Worm (Caenorhabditis elegans) whole organism, L4 larva: Measurements from ENCODE around the gene rgs-4.
A peak's percentile ranks its signal among the peaks of the same experiment; 100 is the strongest.

Source experiments
- F10B5.3 ChIP-seq: sonication (generic microtip); optimal IDR thresholded peaks from 2 replicates; lab custom pipeline; 2016; ENCODE audit warnings: mild to moderate bottlenecking, missing genetic modification characterization, missing compliant biosample characterization
- F26F4.8 ChIP-seq: fragments of 200-800 bp; sonication (Bioruptor generic); conservative IDR thresholded peaks from 2 replicates; pipeline ENCODE4 v1.3.6; 2022; ENCODE audit warnings: missing genetic modification characterization, missing compliant biosample characterization
- Y48G9A.11 ChIP-seq: fragments of 200-800 bp; sonication (Bioruptor generic); IDR thresholded peaks from 2 replicates; pipeline ENCODE4 v1.3.6; 2022; ENCODE audit warnings: missing genetic modification reagents, missing genetic modification characterization, missing compliant biosample characterization
- Y75B8A.6 ChIP-seq: fragments of 200-800 bp; sonication (Bioruptor generic); IDR thresholded peaks from 2 replicates; pipeline ENCODE4 v1.3.6; 2022; ENCODE audit warnings: missing genetic modification reagents, missing genetic modification characterization, missing compliant biosample characterization
- aha-1 ChIP-seq: fragments of 150-350 bp; peaks from one replicate; lab custom pipeline; 2014; ENCODE audit warnings: missing biosample characterization, missing genetic modification characterization
- aly-2 ChIP-seq: sonication (generic microtip); optimal IDR thresholded peaks from 2 replicates; lab custom pipeline; 2018; ENCODE audit warnings: missing biosample characterization, missing genetic modification characterization
- ceh-20 ChIP-seq: fragments of 200-800 bp; sonication (Bioruptor generic); IDR thresholded peaks from 2 replicates; pipeline ENCODE4 v1.3.6; 2022; ENCODE audit warnings: missing genetic modification reagents, missing genetic modification characterization, missing compliant biosample characterization
- ceh-28 ChIP-seq: fragments of 150-350 bp; optimal IDR thresholded peaks from 2 replicates; lab custom pipeline; 2014; ENCODE audit warnings: missing biosample characterization, missing genetic modification reagents, missing genetic modification characterization
- dmd-8 ChIP-seq: fragments of 200-800 bp; sonication (Bioruptor generic); IDR thresholded peaks from 2 replicates; pipeline ENCODE4 v1.3.6; 2022; ENCODE audit warnings: missing genetic modification characterization, missing compliant biosample characterization
- dve-1 ChIP-seq: sonication (generic microtip); optimal IDR thresholded peaks from 2 replicates; lab custom pipeline; 2017; ENCODE audit warnings: antibody characterized with exemption, mild to moderate bottlenecking, missing genetic modification characterization, missing compliant biosample characterization; ENCODE audit not compliant: insufficient read depth
- egl-27 ChIP-seq: sonication (generic microtip); optimal IDR thresholded peaks from 3 replicates; lab custom pipeline; 2017; ENCODE audit warnings: missing biosample characterization, missing genetic modification reagents, missing genetic modification characterization
- fkh-10 ChIP-seq: fragments of 150-350 bp; optimal IDR thresholded peaks from 2 replicates; lab custom pipeline; 2014; ENCODE audit warnings: missing biosample characterization, missing genetic modification reagents, missing genetic modification characterization
- hlh-30 ChIP-seq: sonication (generic microtip); optimal IDR thresholded peaks from 2 replicates; lab custom pipeline; 2017; ENCODE audit warnings: antibody characterized with exemption, mild to moderate bottlenecking, missing genetic modification characterization, missing compliant biosample characterization; ENCODE audit not compliant: insufficient read depth
- hmg-1.1 ChIP-seq: fragments of 200-800 bp; sonication (Bioruptor generic); IDR thresholded peaks from 2 replicates; pipeline ENCODE4 v1.3.6; 2022; ENCODE audit warnings: missing genetic modification reagents, missing genetic modification characterization, missing compliant biosample characterization
- jun-1 ChIP-seq: fragments of 150-350 bp; optimal IDR thresholded peaks from 2 replicates; lab custom pipeline; 2014; ENCODE audit warnings: missing biosample characterization, missing genetic modification reagents, missing genetic modification characterization
- lin-29 ChIP-seq: fragments of 200-800 bp; sonication (Bioruptor generic); IDR thresholded peaks from 2 replicates; pipeline ENCODE4 v1.3.6; 2022; ENCODE audit warnings: missing genetic modification reagents, missing genetic modification characterization, missing compliant biosample characterization
- lsy-2 ChIP-seq, 2 experiments: fragments of 150-350 bp in 1 of 2; sonication (generic microtip) in 1 of 2; optimal IDR thresholded peaks; 2 replicates each; lab custom pipeline; 2014 to 2017; ENCODE audit warnings: missing biosample characterization in 2 of 2, missing genetic modification characterization in 2 of 2
- madf-9 ChIP-seq: fragments of 200-800 bp; sonication (Bioruptor generic); conservative IDR thresholded peaks from 2 replicates; pipeline ENCODE4 v1.3.6; 2022; ENCODE audit warnings: missing genetic modification reagents, missing genetic modification characterization, missing compliant biosample characterization
- mdl-1 ChIP-seq, 2 experiments: fragments of 150-350 bp in 1 of 2; sonication (generic microtip) in 1 of 2; optimal IDR thresholded peaks; 2 replicates each; lab custom pipeline; 2014 to 2017; ENCODE audit warnings: missing biosample characterization in 2 of 2, missing genetic modification characterization in 2 of 2
- mdt-29 ChIP-seq: fragments of 200-800 bp; sonication (Bioruptor generic); IDR thresholded peaks from 2 replicates; pipeline ENCODE4 v1.3.6; 2022; ENCODE audit warnings: missing genetic modification reagents, missing genetic modification characterization, missing compliant biosample characterization
- mep-1 ChIP-seq: fragments of 150-350 bp; sonication (generic microtip); optimal IDR thresholded peaks from 3 replicates; lab custom pipeline; 2014; ENCODE audit warnings: missing biosample characterization, missing genetic modification characterization
- mxl-3 ChIP-seq: fragments of 200-800 bp; sonication (Bioruptor generic); optimal IDR thresholded peaks from 2 replicates; lab custom pipeline; 2018; ENCODE audit warnings: mild to moderate bottlenecking, missing genetic modification characterization, missing compliant biosample characterization
- nhr-102 ChIP-seq: sonication (generic microtip); optimal IDR thresholded peaks from 2 replicates; lab custom pipeline; 2016; ENCODE audit warnings: mild to moderate bottlenecking, missing genetic modification characterization, moderate library complexity, missing compliant biosample characterization
- nhr-28 ChIP-seq: fragments of 150-350 bp; optimal IDR thresholded peaks from 2 replicates; lab custom pipeline; 2014; ENCODE audit warnings: missing biosample characterization, missing genetic modification characterization
- nhr-41 ChIP-seq: fragments of 200-800 bp; sonication (Bioruptor generic); IDR thresholded peaks from 2 replicates; pipeline ENCODE4 v1.3.6; 2022; ENCODE audit warnings: missing genetic modification reagents, missing genetic modification characterization, missing compliant biosample characterization
- nhr-42 ChIP-seq: fragments of 200-800 bp; sonication (Bioruptor generic); IDR thresholded peaks from 2 replicates; pipeline ENCODE4 v1.3.6; 2022; ENCODE audit warnings: missing genetic modification characterization, missing compliant biosample characterization
- nhr-76 ChIP-seq: fragments of 150-350 bp; optimal IDR thresholded peaks from 2 replicates; lab custom pipeline; 2014; ENCODE audit warnings: missing biosample characterization, missing genetic modification characterization
- php-3 ChIP-seq: fragments of 200-800 bp; sonication (Bioruptor generic); IDR thresholded peaks from 2 replicates; pipeline ENCODE4 v1.3.6; 2022; ENCODE audit warnings: missing genetic modification reagents, missing genetic modification characterization, missing compliant biosample characterization
- rbr-2 ChIP-seq: sonication (generic microtip); optimal IDR thresholded peaks from 2 replicates; lab custom pipeline; 2016; ENCODE audit warnings: missing genotype, missing genetic modification characterization, missing compliant biosample characterization
- saeg-2 ChIP-seq: fragments of 200-800 bp; sonication (Bioruptor generic); IDR thresholded peaks from 2 replicates; pipeline ENCODE4 v1.3.6; 2022; ENCODE audit warnings: missing genetic modification reagents, missing genetic modification characterization, missing compliant biosample characterization
- snpc-1.2 ChIP-seq: fragments of 200-800 bp; sonication (Bioruptor generic); IDR thresholded peaks from 2 replicates; pipeline ENCODE4 v1.3.6; 2022; ENCODE audit warnings: missing genetic modification reagents, missing genetic modification characterization, missing compliant biosample characterization
- spr-3 ChIP-seq: fragments of 200-800 bp; sonication (Bioruptor generic); optimal IDR thresholded peaks from 2 replicates; lab custom pipeline; 2018; ENCODE audit warnings: mild to moderate bottlenecking, missing genetic modification characterization, missing compliant biosample characterization
- tag-97 ChIP-seq: fragments of 200-800 bp; sonication (Bioruptor generic); IDR thresholded peaks from 2 replicates; pipeline ENCODE4 v1.3.6; 2022; ENCODE audit warnings: missing genetic modification characterization, missing compliant biosample characterization
- tra-1 ChIP-seq: fragments of 200-800 bp; sonication (Bioruptor generic); IDR thresholded peaks from 2 replicates; pipeline ENCODE4 v1.3.6; 2022; ENCODE audit warnings: missing genetic modification reagents, missing genetic modification characterization, missing compliant biosample characterization
- unc-62 ChIP-seq, 3 experiments: fragments of 150-350 bp in 1 of 3; sonication (generic microtip); optimal IDR thresholded peaks in 2 of 3; peaks in 1 of 3; 1 replicate in 1 of 3; 2 replicates in 2 of 3; lab custom pipeline; 2014 to 2017; ENCODE audit warnings: missing biosample characterization in 3 of 3, missing genetic modification characterization in 3 of 3, missing genetic modification reagents in 3 of 3, missing genotype in 1 of 3
- vab-7 ChIP-seq: fragments of 200-800 bp; sonication (Bioruptor generic); IDR thresholded peaks from 2 replicates; pipeline ENCODE4 v1.3.6; 2022; ENCODE audit warnings: missing genetic modification reagents, missing genetic modification characterization, missing compliant biosample characterization
- zfp-2 ChIP-seq: sonication (generic microtip); optimal IDR thresholded peaks from 2 replicates; lab custom pipeline; 2016; ENCODE audit warnings: mild to moderate bottlenecking, missing genetic modification characterization, missing compliant biosample characterization
- zfp-3 ChIP-seq: fragments of 200-800 bp; sonication (Bioruptor generic); conservative IDR thresholded peaks from 2 replicates; pipeline ENCODE4 v1.3.6; 2022; ENCODE audit warnings: missing genetic modification reagents, missing genetic modification characterization, missing compliant biosample characterization
- zip-11 ChIP-seq: fragments of 200-800 bp; sonication (Bioruptor generic); IDR thresholded peaks from 2 replicates; pipeline ENCODE4 v1.3.6; 2022; ENCODE audit warnings: missing genetic modification characterization, missing compliant biosample characterization
- zip-2 ChIP-seq: fragments of 150-350 bp; optimal IDR thresholded peaks from 2 replicates; lab custom pipeline; 2014; ENCODE audit warnings: missing biosample characterization, missing genetic modification characterization

The rgs-4 gene

ce11 chrII:12679635-12680034 is 25.1 kb downstream of the rgs-4 start, which contains the start of the genes Y38E10A.33 and cox-10 (continued):
- TF ChIP-seq aly-2 (tag; lab: Kevin White, UChicago) (no peak), rbr-2 (tag; lab: Kevin White, UChicago) (peak; percentile 36), Y48G9A.11 (GFP tag; lab: Robert Waterston, UW) (peak; percentile 99)

- TF ChIP-seq zfp-3 (GFP tag; lab: Robert Waterston, UW) (no peak), lin-29 (GFP tag; lab: Robert Waterston, UW) (no peak), unc-62 (GFP tag; optimal IDR thresholded peaks at IDR 0.05 in 1 of 2; lab: Kevin White, UChicago) (peak in 1 of 2 experiments; percentile 8), unc-62 (tag; optimal IDR thresholded peaks at IDR 0.05; lab: Kevin White, UChicago) (no peak), hlh-30 (tag; lab: Kevin White, UChicago) (peak; percentile 33), tag-97 (GFP tag; lab: Robert Waterston, UW) (no peak)
- TF ChIP-seq, all 104 proteins: peak for 2
Measured at ce11 chrII:12689333-12689732, 34.8 kb downstream of the rgs-4 start.

ce11 chrII:12690905-12691304 is 36.4 kb downstream of the rgs-4 start:
- TF ChIP-seq hmg-1.1 (GFP tag; lab: Robert Waterston, UW) (no peak), zfp-2 (tag; lab: Kevin White, UChicago) (no peak), nhr-102 (tag; lab: Kevin White, UChicago) (no peak), zip-11 (GFP tag; lab: Robert Waterston, UW) (no peak), F10B5.3 (tag; lab: Kevin White, UChicago) (no peak), snpc-1.2 (no peak), hlh-30 (tag; lab: Kevin White, UChicago) (no peak), nhr-76 (tag; lab: Kevin White, UChicago) (no peak), egl-27 (no peak), spr-3 (GFP tag; lab: Kevin White, UChicago) (no peak), Y75B8A.6 (GFP tag; lab: Robert Waterston, UW) (no peak), mxl-3 (GFP tag; lab: Kevin White, UChicago) (no peak), lin-29 (GFP tag; lab: Robert Waterston, UW) (no peak), zfp-3 (GFP tag; lab: Robert Waterston, UW) (no peak), ceh-20 (GFP tag; lab: Robert Waterston, UW) (no peak), mdt-29 (GFP tag; lab: Robert Waterston, UW) (no peak), vab-7 (GFP tag; lab: Robert Waterston, UW) (no peak)

ce11 chrII:12691351-12691750 is 36.8 kb downstream of the rgs-4 start:
- TF ChIP-seq mep-1 (tag; lab: Kevin White, UChicago) (peak; percentile 3), hlh-30 (tag; lab: Kevin White, UChicago) (peak; percentile 47), nhr-28 (tag; lab: Kevin White, UChicago) (peak; percentile 81), aha-1 (no peak)

- TF ChIP-seq mdl-1 (tag; optimal IDR thresholded peaks at IDR 0.05; lab: Kevin White, UChicago) (no peak), saeg-2 (GFP tag; lab: Robert Waterston, UW) (no peak), dve-1 (no peak), nhr-41 (GFP tag; lab: Robert Waterston, UW) (no peak), ceh-20 (GFP tag; lab: Robert Waterston, UW) (no peak), snpc-1.2 (no peak), zip-2 (no peak), dmd-8 (GFP tag; lab: Robert Waterston, UW) (no peak), fkh-10 (GFP tag; lab: Kevin White, UChicago) (no peak), php-3 (no peak), madf-9 (no peak), nhr-42 (GFP tag; lab: Robert Waterston, UW) (no peak), tra-1 (no peak), aly-2 (tag; lab: Kevin White, UChicago) (no peak), ceh-28 (tag; lab: Kevin White, UChicago) (no peak), Y48G9A.11 (GFP tag; lab: Robert Waterston, UW) (no peak), lsy-2 (tag; optimal IDR thresholded peaks at IDR 0.05; lab: Kevin White, UChicago) (no peak), aha-1 (no peak), jun-1 (tag; lab: Kevin White, UChicago) (no peak), F26F4.8 (GFP tag; lab: Robert Waterston, UW) (no peak)
- TF ChIP-seq, all 104 proteins: peak for 0
Measured at ce11 chrII:12692694-12693093, 38.1 kb downstream of the rgs-4 start.
